Worm (Caenorhabditis elegans): ENCODE data around the gene K08H2.3.

- TF ChIP-seq hlh-6 (tag; optimal IDR thresholded peaks at IDR 0.05) = no peak
- no peak for TF ChIP-seq pqm-1 (tag; optimal IDR thresholded peaks at IDR 0.05)
- TF ChIP-seq sdc-2 (tag; optimal IDR thresholded peaks at IDR 0.05) = no peak
Observed at ce11 chrX:13242231-13242630, 5.0 kb downstream of the K08H2.3 start, which contains the start of gene K08H2.5.
